Worm (Caenorhabditis elegans) whole organism, young adult: ENCODE data around the gene frg-1.

Experiments
- B0261.1 ChIP-seq: sonication (generic microtip); optimal IDR thresholded peaks from 2 replicates; lab custom pipeline; 2016; ENCODE audit warnings: mild to moderate bottlenecking, missing genetic modification characterization, moderate library complexity, missing compliant biosample characterization
- C06A6.2 ChIP-seq: fragments of 200-800 bp; sonication (Bioruptor generic); conservative IDR thresholded peaks from 2 replicates; pipeline ENCODE4 v1.3.6; 2022; ENCODE audit warnings: missing genetic modification characterization, missing compliant biosample characterization
- F39B2.1 ChIP-seq: fragments of 200-800 bp; sonication (Bioruptor generic); IDR thresholded peaks from 2 replicates; pipeline ENCODE4 v1.3.6; 2022; ENCODE audit warnings: missing genetic modification reagents, missing genetic modification characterization, missing compliant biosample characterization
- F57A8.1 ChIP-seq: fragments of 200-800 bp; sonication (Bioruptor generic); optimal IDR thresholded peaks from 2 replicates; lab custom pipeline; 2018; ENCODE audit warnings: mild to moderate bottlenecking, missing genetic modification characterization, moderate library complexity, missing compliant biosample characterization
- egl-18 ChIP-seq: fragments of 200-800 bp; sonication (Bioruptor generic); IDR thresholded peaks from 2 replicates; pipeline ENCODE4 v1.3.6; 2022; ENCODE audit warnings: missing genetic modification reagents, missing genetic modification characterization, missing compliant biosample characterization
- hlh-26 ChIP-seq: fragments of 200-800 bp; sonication (Bioruptor generic); conservative IDR thresholded peaks from 2 replicates; pipeline ENCODE4 v1.3.6; 2022; ENCODE audit warnings: missing genetic modification reagents, missing genetic modification characterization, missing compliant biosample characterization
- lin-40 ChIP-seq: sonication (generic microtip); optimal IDR thresholded peaks from 2 replicates; lab custom pipeline; 2016; ENCODE audit warnings: missing genetic modification characterization, mild to moderate bottlenecking, missing compliant biosample characterization, missing genotype, missing genetic modification reagents
- lir-1 ChIP-seq: fragments of 200-800 bp; sonication (Bioruptor generic); conservative IDR thresholded peaks from 2 replicates; pipeline ENCODE4 v1.3.6; 2022; ENCODE audit warnings: missing genetic modification reagents, missing genetic modification characterization, missing compliant biosample characterization
- nhr-90 ChIP-seq: sonication (generic microtip); optimal IDR thresholded peaks from 2 replicates; lab custom pipeline; 2016; ENCODE audit warnings: missing genotype, mild to moderate bottlenecking, missing genetic modification characterization, missing compliant biosample characterization
- sptf-2 ChIP-seq: fragments of 200-800 bp; sonication (Bioruptor generic); optimal IDR thresholded peaks from 2 replicates; lab custom pipeline; 2018; ENCODE audit warnings: mild to moderate bottlenecking, missing genetic modification characterization, missing compliant biosample characterization
- tbx-9 ChIP-seq: sonication (generic microtip); optimal IDR thresholded peaks from 2 replicates; lab custom pipeline; 2016; ENCODE audit warnings: borderline replicate concordance, missing genetic modification characterization, inconsistent platforms, missing compliant biosample characterization
- unc-130 ChIP-seq: sonication (generic microtip); optimal IDR thresholded peaks from 2 replicates; lab custom pipeline; 2016; ENCODE audit warnings: missing genetic modification reagents, missing genetic modification characterization, missing compliant biosample characterization
- unc-62 ChIP-seq: fragments of 150-350 bp; optimal IDR thresholded peaks from 2 replicates; lab custom pipeline; 2014; ENCODE audit warnings: missing biosample characterization, missing genetic modification reagents, missing genetic modification characterization
- zim-3 ChIP-seq: sonication (generic microtip); optimal IDR thresholded peaks from 2 replicates; lab custom pipeline; 2017; ENCODE audit warnings: mild to moderate bottlenecking, missing genetic modification characterization, moderate library complexity, missing compliant biosample characterization

DNA sequence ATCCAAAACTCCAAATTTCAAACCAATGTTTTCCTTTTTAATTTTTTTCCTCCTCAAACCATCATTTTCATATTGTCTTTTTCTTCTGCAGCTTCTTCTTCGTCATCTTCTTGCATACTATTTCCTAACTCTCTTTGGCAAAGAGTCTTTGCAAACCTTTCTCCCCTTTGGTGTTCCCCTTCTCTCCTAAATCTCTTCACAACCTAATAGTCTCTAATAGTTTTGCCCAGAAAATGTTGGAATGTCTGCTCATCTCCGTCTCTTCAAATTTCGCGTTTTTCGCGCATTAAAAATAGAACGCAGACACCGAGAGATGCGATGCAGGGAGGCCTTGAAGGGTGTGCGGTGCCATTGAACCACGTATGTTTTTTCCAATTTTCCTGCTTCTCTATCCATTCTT is 23.1 kb downstream of the frg-1 start, which contains the start of gene ZK1010.10:
- TF ChIP-seq tbx-9 (no peak), C06A6.2 (GFP tag; lab: Robert Waterston, UW) (no peak), lir-1 (GFP tag; lab: Robert Waterston, UW) (no peak), F39B2.1 (no peak), B0261.1 (no peak), zim-3 (tag; lab: Kevin White, UChicago) (no peak), F57A8.1 (no peak), egl-18 (GFP tag; lab: Robert Waterston, UW) (no peak), lin-40 (no peak), hlh-26 (GFP tag; lab: Robert Waterston, UW) (no peak), unc-130 (no peak), nhr-90 (no peak), unc-62 (GFP tag; lab: Kevin White, UChicago) (no peak), sptf-2 (GFP tag; lab: Kevin White, UChicago) (no peak)
